Worm (Caenorhabditis elegans) whole organism, L2 larva: ENCODE results near the gene sox-3.

Experiments used
- C34F6.9 ChIP-seq: fragments of 150-350 bp; optimal IDR thresholded peaks from 2 replicates; lab custom pipeline; 2014; ENCODE audit warnings: missing biosample characterization, missing genetic modification characterization
- R02D3.7 ChIP-seq: fragments of 150-350 bp; optimal IDR thresholded peaks from 2 replicates; lab custom pipeline; 2014; ENCODE audit warnings: missing biosample characterization, missing genetic modification characterization
- blmp-1 ChIP-seq: sonication (generic microtip); optimal IDR thresholded peaks from 2 replicates; lab custom pipeline; 2017; ENCODE audit warnings: missing genetic modification characterization, mild to moderate bottlenecking, missing compliant biosample characterization, antibody characterized with exemption, moderate library complexity; ENCODE audit not compliant: insufficient read depth
- ceh-16 ChIP-seq: fragments of 150-350 bp; optimal IDR thresholded peaks from 2 replicates; lab custom pipeline; 2014; ENCODE audit warnings: missing biosample characterization, missing genetic modification characterization
- ceh-82 ChIP-seq: fragments of 150-350 bp; optimal IDR thresholded peaks from 2 replicates; lab custom pipeline; 2014; ENCODE audit warnings: missing biosample characterization, missing genetic modification characterization
- crh-2 ChIP-seq: sonication (generic microtip); optimal IDR thresholded peaks from 2 replicates; lab custom pipeline; 2017; ENCODE audit warnings: missing biosample characterization, missing genetic modification characterization
- egl-27 ChIP-seq: sonication (generic microtip); optimal IDR thresholded peaks from 3 replicates; lab custom pipeline; 2017; ENCODE audit warnings: missing biosample characterization, missing genetic modification reagents, missing genetic modification characterization
- fos-1 ChIP-seq: fragments of 150-350 bp; optimal IDR thresholded peaks from 2 replicates; lab custom pipeline; 2014; ENCODE audit warnings: missing biosample characterization, missing genetic modification characterization
- gmeb-1 ChIP-seq: fragments of 150-350 bp; optimal IDR thresholded peaks from 2 replicates; lab custom pipeline; 2014; ENCODE audit warnings: missing biosample characterization, missing genetic modification characterization
- lin-11 ChIP-seq: fragments of 150-350 bp; sonication (generic microtip); optimal IDR thresholded peaks from 2 replicates; lab custom pipeline; 2014; ENCODE audit warnings: missing biosample characterization, missing genetic modification characterization, inconsistent platforms, mixed read lengths
- lin-13 ChIP-seq: fragments of 150-350 bp; optimal IDR thresholded peaks from 2 replicates; lab custom pipeline; 2014; ENCODE audit warnings: missing biosample characterization, missing genetic modification reagents, missing genetic modification characterization
- lin-39 ChIP-seq: fragments of 150-350 bp; optimal IDR thresholded peaks from 2 replicates; lab custom pipeline; 2014; ENCODE audit warnings: missing biosample characterization, missing genetic modification reagents, missing genetic modification characterization
- lsy-2 ChIP-seq, 2 experiments: fragments of 150-350 bp in 1 of 2; sonication (generic microtip) in 1 of 2; optimal IDR thresholded peaks; 2 replicates each; lab custom pipeline; 2014 to 2017; ENCODE audit warnings: missing biosample characterization in 2 of 2, missing genetic modification characterization in 2 of 2
- mdl-1 ChIP-seq, 2 experiments: fragments of 150-350 bp in 1 of 2; sonication (generic microtip) in 1 of 2; optimal IDR thresholded peaks; 2 replicates each; lab custom pipeline; 2017; ENCODE audit warnings: missing biosample characterization in 2 of 2, missing genetic modification characterization in 2 of 2
- nhr-10 ChIP-seq: sonication (generic microtip); optimal IDR thresholded peaks from 2 replicates; lab custom pipeline; 2017; ENCODE audit warnings: missing biosample characterization, missing genetic modification characterization
- nhr-11 ChIP-seq: fragments of 150-350 bp; optimal IDR thresholded peaks from 2 replicates; lab custom pipeline; 2014; ENCODE audit warnings: missing biosample characterization, missing genetic modification characterization
- nhr-12 ChIP-seq: fragments of 150-350 bp; optimal IDR thresholded peaks from 2 replicates; lab custom pipeline; 2014; ENCODE audit warnings: missing biosample characterization, missing genetic modification characterization
- nhr-129 ChIP-seq: fragments of 150-350 bp; optimal IDR thresholded peaks from 2 replicates; lab custom pipeline; 2014; ENCODE audit warnings: missing biosample characterization, missing genetic modification characterization
- nhr-21 ChIP-seq: fragments of 150-350 bp; optimal IDR thresholded peaks from 2 replicates; lab custom pipeline; 2014; ENCODE audit warnings: missing biosample characterization, missing genetic modification characterization
- nhr-23 ChIP-seq: fragments of 150-350 bp; optimal IDR thresholded peaks from 2 replicates; lab custom pipeline; 2014; ENCODE audit warnings: missing biosample characterization, missing genetic modification reagents, missing genetic modification characterization
- nhr-237 ChIP-seq: fragments of 150-350 bp; optimal IDR thresholded peaks from 2 replicates; lab custom pipeline; 2014; ENCODE audit warnings: missing biosample characterization, missing genetic modification characterization
- nhr-25 ChIP-seq: fragments of 150-350 bp; sonication (generic microtip); optimal IDR thresholded peaks from 3 replicates; lab custom pipeline; 2014; ENCODE audit warnings: missing biosample characterization, missing genetic modification characterization
- nhr-6 ChIP-seq: fragments of 150-350 bp; optimal IDR thresholded peaks from 2 replicates; lab custom pipeline; 2014; ENCODE audit warnings: missing biosample characterization, missing genetic modification characterization
- sem-4 ChIP-seq: fragments of 150-350 bp; optimal IDR thresholded peaks from 2 replicates; lab custom pipeline; 2014; ENCODE audit warnings: missing biosample characterization, missing genetic modification reagents, missing genetic modification characterization
- skn-1 ChIP-seq: sonication (generic microtip); optimal IDR thresholded peaks from 2 replicates; lab custom pipeline; 2017; ENCODE audit warnings: missing biosample characterization, missing genetic modification characterization
- sma-3 ChIP-seq: sonication (generic microtip); optimal IDR thresholded peaks from 2 replicates; lab custom pipeline; 2016; ENCODE audit warnings: missing genetic modification reagents, missing genetic modification characterization, missing compliant biosample characterization
- snpc-4 ChIP-seq: fragments of 150-350 bp; optimal IDR thresholded peaks from 2 replicates; lab custom pipeline; 2014; ENCODE audit warnings: missing biosample characterization, missing genetic modification characterization
- unc-39 ChIP-seq: fragments of 150-350 bp; optimal IDR thresholded peaks from 2 replicates; lab custom pipeline; 2014; ENCODE audit warnings: missing biosample characterization, missing genetic modification characterization
- zag-1 ChIP-seq: fragments of 150-350 bp; optimal IDR thresholded peaks from 2 replicates; lab custom pipeline; 2014; ENCODE audit warnings: missing biosample characterization, missing genetic modification characterization
- ztf-1 ChIP-seq: fragments of 200-800 bp; sonication (Bioruptor generic); conservative IDR thresholded peaks from 2 replicates; pipeline ENCODE4 v1.3.6; 2022; ENCODE audit warnings: missing genetic modification characterization, missing compliant biosample characterization
- ztf-11 ChIP-seq: sonication (generic microtip); optimal IDR thresholded peaks from 2 replicates; lab custom pipeline; 2017; ENCODE audit warnings: missing biosample characterization, missing genetic modification characterization
- ztf-4 ChIP-seq: fragments of 150-350 bp; optimal IDR thresholded peaks from 2 replicates; lab custom pipeline; 2014; ENCODE audit warnings: missing biosample characterization, missing genetic modification characterization

Gene sox-3

ce11 chrX:14692905-14693304 lies at the start of gene sox-3:
TSS of gene sox-3 (minus strand) at chrX:14693005.
- TF ChIP-seq nhr-25 (no peak), ceh-16 (tag; lab: Kevin White, UChicago) (no peak), zag-1 (tag; lab: Kevin White, UChicago) (no peak), sma-3 (no peak), nhr-23 (tag; lab: Kevin White, UChicago) (no peak), lin-11 (tag; lab: Kevin White, UChicago) (no peak)

- TF ChIP-seq fos-1 (tag; lab: Kevin White, UChicago) (no peak), nhr-6 (tag; lab: Kevin White, UChicago) (no peak), ztf-1 (no peak), crh-2 (peak; percentile 18), blmp-1 (tag; lab: Kevin White, UChicago) (no peak), sem-4 (tag; lab: Kevin White, UChicago) (no peak), nhr-129 (tag; lab: Kevin White, UChicago) (peak; percentile 9), nhr-11 (tag; lab: Kevin White, UChicago) (no peak), mdl-1 (tag; optimal IDR thresholded peaks at IDR 0.05; lab: Kevin White, UChicago) (peak in 1 of 2 experiments; percentile 31), gmeb-1 (tag; lab: Kevin White, UChicago) (no peak), lin-39 (tag; lab: Kevin White, UChicago) (no peak), unc-39 (tag; lab: Kevin White, UChicago) (no peak), egl-27 (tag; lab: Kevin White, UChicago) (no peak), zag-1 (tag; lab: Kevin White, UChicago) (no peak), snpc-4 (tag; lab: Kevin White, UChicago) (no peak), lsy-2 (tag; optimal IDR thresholded peaks at IDR 0.05; lab: Kevin White, UChicago) (no peak), skn-1 (tag; lab: Kevin White, UChicago) (no peak), ceh-82 (tag; lab: Kevin White, UChicago) (no peak), lin-13 (GFP tag; lab: Kevin White, UChicago) (no peak), ceh-16 (tag; lab: Kevin White, UChicago) (no peak), nhr-237 (tag; lab: Kevin White, UChicago) (no peak), nhr-12 (no peak), ztf-11 (tag; lab: Kevin White, UChicago) (no peak), C34F6.9 (no peak), sma-3 (no peak), R02D3.7 (tag; lab: Kevin White, UChicago) (no peak)
Measured at ce11 chrX:14740019-14740418, 47.2 kb upstream of the sox-3 start, which contains the start of gene C05G5.1. TSS of gene C05G5.1 (minus strand) at chrX:14740119.

ce11 chrX:14739466-14739865 lies 46.7 kb upstream of the sox-3 start:
- TF ChIP-seq fos-1 (tag; lab: Kevin White, UChicago), result peak; percentile 42
- no peak for TF ChIP-seq nhr-10 (tag; lab: Kevin White, UChicago)

- TF ChIP-seq ztf-4 (tag; lab: Kevin White, UChicago), result no peak
- no peak for TF ChIP-seq ztf-1
- TF ChIP-seq crh-2, result no peak
- no peak for TF ChIP-seq sma-3
Measured at ce11 chrX:14737623-14738022, 44.8 kb upstream of the sox-3 start.

ce11 chrX:14736955-14737621 lies 44.3 kb upstream of the sox-3 start:
- peak; percentile 12 for TF ChIP-seq gmeb-1 (tag; lab: Kevin White, UChicago)
- TF ChIP-seq nhr-25, result peak; percentile 66
- no peak for TF ChIP-seq crh-2
- TF ChIP-seq blmp-1 (tag; lab: Kevin White, UChicago), result peak; percentile 53
- no peak for TF ChIP-seq nhr-12
- peak; percentile 56 for TF ChIP-seq sma-3
- TF ChIP-seq lsy-2 (tag; optimal IDR thresholded peaks at IDR 0.05; lab: Kevin White, UChicago), result peak in 1 of 2 experiments; percentile 4
- peak; percentile 5 for TF ChIP-seq fos-1 (tag; lab: Kevin White, UChicago)
- no peak for TF ChIP-seq nhr-10 (tag; lab: Kevin White, UChicago)
- TF ChIP-seq nhr-21 (tag; lab: Kevin White, UChicago), result peak; percentile 49
- TF ChIP-seq C34F6.9, result no peak
